Fruit fly (Drosophila melanogaster): Measurements from ENCODE around the gene indra.

indra gene

dm6 chr3L:1334571-1335427 lies 7.4 kb downstream of the indra start, which contains the start of the genes Hmbs and CG2211 (continued):
- TF ChIP-seq CG10543 (GFP tag; optimal IDR thresholded peaks at IDR 0.05) (peak; percentile 92), CG13287 (GFP tag; IDR thresholded peaks at IDR 0.05; ENCODE audit: partially characterized antibody) (peak; percentile 75), Eip74EF (GFP tag; optimal IDR thresholded peaks at IDR 0.05) (peak in 1 of 2 experiments; percentile 49), trh (GFP tag; optimal IDR thresholded peaks at IDR 0.05) (peak; percentile 83), CG17385 (GFP tag; optimal IDR thresholded peaks at IDR 0.05) (peak; percentile 67), croc (GFP tag; conservative IDR thresholded peaks at IDR 0.05) (peak; percentile 52; the same call in 1 of the 3 replicates), zfh2 (GFP tag; optimal IDR thresholded peaks at IDR 0.05) (peak; percentile 89), Atf6 (GFP tag; IDR thresholded peaks at IDR 0.05) (peak; percentile 88), Dbx (GFP tag; IDR thresholded peaks at IDR 0.05) (peak; percentile 91), Sry-δ (GFP tag; optimal IDR thresholded peaks at IDR 0.05) (peak; percentile 70), Max (GFP tag; optimal IDR thresholded peaks at IDR 0.05) (peak; percentile 92), unc-4 (GFP tag; IDR thresholded peaks at IDR 0.05; ENCODE audit: partially characterized antibody) (peak; percentile 48; the same call in 1 of the 2 replicates), tna (GFP tag; IDR thresholded peaks at IDR 0.05; ENCODE audit: partially characterized antibody) (no peak), CG13894 (tag; optimal IDR thresholded peaks at IDR 0.05) (peak; percentile 92), CG31441 (GFP tag; IDR thresholded peaks at IDR 0.05) (peak; percentile 92), Xbp1 (GFP tag; optimal IDR thresholded peaks at IDR 0.05) (peak; percentile 91), CG11398 (GFP tag; optimal IDR thresholded peaks at IDR 0.05) (peak; percentile 57), Mad (GFP tag; optimal IDR thresholded peaks at IDR 0.05) (peak; percentile 92), CG12942 (GFP tag; optimal IDR thresholded peaks at IDR 0.05) (peak; percentile 90), crc (GFP tag; optimal IDR thresholded peaks at IDR 0.05) (peak; percentile 76), twi (tag; optimal IDR thresholded peaks at IDR 0.05) (peak; percentile 77), CG15073 (GFP tag; optimal IDR thresholded peaks at IDR 0.05) (no peak), Meics (GFP tag; optimal IDR thresholded peaks at IDR 0.05) (peak; percentile 86), CG11085 (GFP tag; IDR thresholded peaks at IDR 0.05) (peak; percentile 80), CG6765 (GFP tag; optimal IDR thresholded peaks at IDR 0.05) (peak; percentile 67), Lpt (GFP tag; optimal IDR thresholded peaks at IDR 0.05) (no peak), Bgb (GFP tag; IDR thresholded peaks at IDR 0.05; ENCODE audit: partially characterized antibody) (peak; percentile 42; the same call in 1 of the 2 replicates), Stat92E (GFP tag; optimal IDR thresholded peaks at IDR 0.05) (peak in 1 of 3 experiments; percentile 60), Ssrp (tag; optimal IDR thresholded peaks at IDR 0.05) (peak; percentile 77), CG18619 (GFP tag; optimal IDR thresholded peaks at IDR 0.05) (peak; percentile 68), gsb-n (tag; optimal IDR thresholded peaks at IDR 0.05) (peak; percentile 87), CG14441 (GFP tag; IDR thresholded peaks at IDR 0.05) (peak; percentile 83), CG43689 (GFP tag; IDR thresholded peaks at IDR 0.05) (no peak), CG13775 (GFP tag; optimal IDR thresholded peaks at IDR 0.05) (peak; percentile 90), CG3407 (GFP tag; optimal IDR thresholded peaks at IDR 0.05) (peak; percentile 49), dm (GFP tag; optimal IDR thresholded peaks at IDR 0.05) (peak; percentile 86), CG4360 (GFP tag; IDR thresholded peaks at IDR 0.05) (peak; percentile 66; the same call in 1 of the 2 replicates), sc (optimal IDR thresholded peaks at IDR 0.05) (no peak), sc (GFP tag; optimal IDR thresholded peaks at IDR 0.05) (peak; percentile 51), jing (GFP tag; optimal IDR thresholded peaks at IDR 0.05) (no peak), CG10147 (GFP tag; optimal IDR thresholded peaks at IDR 0.05) (peak; percentile 86), shn (GFP tag; optimal IDR thresholded peaks at IDR 0.05) (peak; percentile 87), HLH4C (GFP tag; IDR thresholded peaks at IDR 0.05; ENCODE audit: partially characterized antibody) (peak; percentile 37; the same call in 1 of the 3 replicates), bbx (GFP tag; IDR thresholded peaks at IDR 0.05; ENCODE audit: partially characterized antibody) (peak; percentile 49), CG14050 (GFP tag; IDR thresholded peaks at IDR 0.05) (peak; percentile 72), mirr (GFP tag; optimal IDR thresholded peaks at IDR 0.05) (peak; percentile 80), CG6272 (GFP tag; IDR thresholded peaks at IDR 0.05) (peak; percentile 84), nerfin-1 (tag; optimal IDR thresholded peaks at IDR 0.05) (peak; percentile 84)

All from whole organism, embryonic.